Worm (Caenorhabditis elegans) whole organism, L4 larva: ENCODE results near the gene ZK370.4.

Source experiments
- aly-2 ChIP-seq: sonication (generic microtip); optimal IDR thresholded peaks from 2 replicates; lab custom pipeline; 2018; ENCODE audit warnings: missing biosample characterization, missing genetic modification characterization
- ceh-32 ChIP-seq: sonication (generic microtip); optimal IDR thresholded peaks from 2 replicates; lab custom pipeline; 2016; ENCODE audit warnings: mild to moderate bottlenecking, missing genetic modification characterization, missing compliant biosample characterization; ENCODE audit not compliant: poor library complexity
- lin-29 ChIP-seq: fragments of 200-800 bp; sonication (Bioruptor generic); IDR thresholded peaks from 2 replicates; pipeline ENCODE4 v1.3.6; 2022; ENCODE audit warnings: missing genetic modification reagents, missing genetic modification characterization, missing compliant biosample characterization
- nhr-237 ChIP-seq: sonication (generic microtip); optimal IDR thresholded peaks from 2 replicates; lab custom pipeline; 2017; ENCODE audit warnings: missing biosample characterization, missing genetic modification characterization
- nhr-48 ChIP-seq: sonication (generic microtip); optimal IDR thresholded peaks from 2 replicates; lab custom pipeline; 2016; ENCODE audit warnings: mild to moderate bottlenecking, missing genetic modification characterization, missing compliant biosample characterization
- pqm-1 ChIP-seq: sonication (generic microtip); optimal IDR thresholded peaks from 2 replicates; lab custom pipeline; 2017; ENCODE audit warnings: missing biosample characterization, missing genetic modification characterization
- sdz-12 ChIP-seq: fragments of 200-800 bp; sonication (Bioruptor generic); optimal IDR thresholded peaks from 2 replicates; lab custom pipeline; 2018; ENCODE audit warnings: mild to moderate bottlenecking, missing genetic modification characterization, missing compliant biosample characterization

DNA sequence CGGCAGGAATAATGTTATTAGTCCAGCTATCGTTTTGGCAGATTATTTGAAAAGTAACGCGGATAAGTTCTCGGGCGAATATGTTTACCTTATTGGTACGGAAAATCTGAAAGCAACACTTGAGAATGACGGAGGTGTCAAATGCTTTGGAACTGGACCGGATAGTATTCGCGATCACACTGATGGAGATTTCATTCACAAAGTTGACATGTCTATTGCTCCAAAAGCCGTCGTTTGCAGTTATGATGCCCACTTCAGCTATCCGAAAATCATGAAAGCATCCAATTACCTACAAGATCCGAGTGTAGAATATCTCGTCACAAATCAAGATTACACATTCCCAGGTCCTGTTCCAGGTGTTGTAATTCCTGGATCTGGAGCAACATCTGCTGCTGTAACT, 42.2 kb upstream of the ZK370.4 start:
- TF ChIP-seq lin-29 (GFP tag; lab: Robert Waterston, UW) = no peak
- TF ChIP-seq sdz-12 (GFP tag; lab: Kevin White, UChicago) = no peak
- TF ChIP-seq nhr-48 (tag; lab: Kevin White, UChicago) = no peak
- no peak for TF ChIP-seq pqm-1
- TF ChIP-seq ceh-32 (tag; lab: Kevin White, UChicago) = no peak
- TF ChIP-seq nhr-237 = no peak
- TF ChIP-seq aly-2 (tag; lab: Kevin White, UChicago) = no peak
